Worm (Caenorhabditis elegans): Measurements from ENCODE around the gene ugt-54.

- TF ChIP-seq nhr-28 (tag; optimal IDR thresholded peaks at IDR 0.05) (no peak), nhr-76 (tag; optimal IDR thresholded peaks at IDR 0.05) (no peak)
These were observed 6.8 kb upstream of the ugt-54 start, which contains the start of gene T25B9.5 for ce11 chrIV:10754685-10755084.
